Fruit fly (Drosophila melanogaster): ENCODE results near the gene CG17129.
A peak's percentile ranks its signal among the peaks of the same experiment; 100 is the strongest.

Gene CG17129

dm6 chr3L:685441-685804 is 5.3 kb upstream of the CG17129 start, which contains the start of gene ebd1 (continued):
- TF ChIP-seq CG13296 (GFP tag; optimal IDR thresholded peaks at IDR 0.05) (no peak), CG4282 (GFP tag; optimal IDR thresholded peaks at IDR 0.05) (no peak), CG2678 (tag; optimal IDR thresholded peaks at IDR 0.05) (no peak), HHEX (GFP tag; optimal IDR thresholded peaks at IDR 0.05) (no peak), sens-2 (GFP tag; IDR thresholded peaks at IDR 0.05) (no peak), CG14860 (GFP tag; IDR thresholded peaks at IDR 0.05; ENCODE audit: partially characterized antibody) (no peak), CG11560 (tag; IDR thresholded peaks at IDR 0.05) (no peak), slbo (GFP tag; IDR thresholded peaks at IDR 0.05) (no peak), Trl (optimal IDR thresholded peaks at IDR 0.05) (peak; percentile 71 to 84), Trl (GFP tag; optimal IDR thresholded peaks at IDR 0.05) (no peak), Doc2 (GFP tag; IDR thresholded peaks at IDR 0.05) (no peak), fd3F (GFP tag; optimal IDR thresholded peaks at IDR 0.05) (no peak), CG9215 (GFP tag; IDR thresholded peaks at IDR 0.05) (no peak), Fer2 (tag; optimal IDR thresholded peaks at IDR 0.05) (no peak), CG17912 (GFP tag; optimal IDR thresholded peaks at IDR 0.05) (peak; percentile 7), CG9437 (GFP tag; optimal IDR thresholded peaks at IDR 0.05) (no peak), CG2199 (GFP tag; IDR thresholded peaks at IDR 0.05) (0 out of 3 replicates have a peak, but pooled peaks have one; percentile 49), CG17612 (GFP tag; IDR thresholded peaks at IDR 0.05) (no peak), sima (GFP tag; optimal IDR thresholded peaks at IDR 0.05) (no peak), CG10274 (GFP tag; optimal IDR thresholded peaks at IDR 0.05) (no peak), nerfin-2 (GFP tag; IDR thresholded peaks at IDR 0.05; ENCODE audit: partially characterized antibody) (no peak), Atf-2 (GFP tag; optimal IDR thresholded peaks at IDR 0.05) (no peak), Side (GFP tag; optimal IDR thresholded peaks at IDR 0.05) (no peak), CG16779 (GFP tag; IDR thresholded peaks at IDR 0.05) (no peak), Hr78 (GFP tag; optimal IDR thresholded peaks at IDR 0.05) (peak in 1 of 2 experiments; percentile 79), jigr1 (GFP tag; IDR thresholded peaks at IDR 0.05) (no peak), CG31388 (GFP tag; optimal IDR thresholded peaks at IDR 0.05) (no peak), B-H1 (GFP tag; IDR thresholded peaks at IDR 0.05) (no peak), CG9817 (tag; optimal IDR thresholded peaks at IDR 0.05) (no peak), CG30020 (tag; optimal IDR thresholded peaks at IDR 0.05) (no peak), ttk (GFP tag; IDR thresholded peaks at IDR 0.05) (peak; percentile 46; the same call in 1 of the 2 replicates), CTCF (GFP tag; optimal IDR thresholded peaks at IDR 0.05) (peak; percentile 33), shn (GFP tag; optimal IDR thresholded peaks at IDR 0.05) (no peak), ap (GFP tag; IDR thresholded peaks at IDR 0.05) (no peak), D (optimal IDR thresholded peaks at IDR 0.05) (peak; percentile 65), D (GFP tag; optimal IDR thresholded peaks at IDR 0.05) (no peak), CG6175 (GFP tag; IDR thresholded peaks at IDR 0.05) (no peak), dan (GFP tag; IDR thresholded peaks at IDR 0.05) (no peak), ara (GFP tag; IDR thresholded peaks at IDR 0.05) (no peak), CG11093 (GFP tag; IDR thresholded peaks at IDR 0.05) (no peak), tgo (GFP tag; IDR thresholded peaks at IDR 0.05) (no peak), CG34376 (GFP tag; optimal IDR thresholded peaks at IDR 0.05) (peak; percentile 2), Hr3 (GFP tag; optimal IDR thresholded peaks at IDR 0.05) (no peak), CG9876 (GFP tag; optimal IDR thresholded peaks at IDR 0.05) (no peak), mam (GFP tag; optimal IDR thresholded peaks at IDR 0.05) (no peak), GATAe (GFP tag; conservative IDR thresholded peaks at IDR 0.05) (0 out of 2 replicates have a peak, but pooled peaks have one; percentile 7), ERR (GFP tag; optimal IDR thresholded peaks at IDR 0.05) (no peak), seq (GFP tag; IDR thresholded peaks at IDR 0.05) (no peak), CG1602 (GFP tag; optimal IDR thresholded peaks at IDR 0.05) (no peak), wdn (GFP tag; IDR thresholded peaks at IDR 0.05) (no peak), toy (GFP tag; IDR thresholded peaks at IDR 0.05) (no peak), CG14050 (GFP tag; IDR thresholded peaks at IDR 0.05) (no peak), wek (GFP tag; optimal IDR thresholded peaks at IDR 0.05) (no peak), Stat92E (GFP tag; optimal IDR thresholded peaks at IDR 0.05) (no peak)
